Fruit fly (Drosophila melanogaster) whole organism, embryonic: Measurements from ENCODE around the gene CG45073.

ENCODE experiments used
- Abd-B ChIP-seq: fragments of 200-800 bp; sonication (Bioruptor generic); optimal IDR thresholded peaks from 2 replicates; lab custom pipeline; 2018; ENCODE audit warnings: missing biosample characterization, mild to moderate bottlenecking, missing genetic modification characterization, moderate library complexity
- CG10147 ChIP-seq: fragments of 200-800 bp; sonication (Bioruptor generic); optimal IDR thresholded peaks from 2 replicates; lab custom pipeline; 2019; ENCODE audit warnings: missing biosample characterization, mild to moderate bottlenecking, missing genetic modification characterization, moderate library complexity
- CG1024 ChIP-seq: fragments of 200-800 bp; sonication (Bioruptor generic); IDR thresholded peaks from 2 replicates; pipeline ENCODE4 v1.3.6; 2022; ENCODE audit warnings: missing biosample characterization, missing genetic modification characterization
- CG10274 ChIP-seq: fragments of 200-800 bp; sonication (Bioruptor generic); optimal IDR thresholded peaks from 3 replicates; lab custom pipeline; 2017; ENCODE audit warnings: missing biosample characterization, mild to moderate bottlenecking, missing genetic modification characterization
- CG11085 ChIP-seq: fragments of 200-800 bp; sonication (Bioruptor generic); IDR thresholded peaks from 2 replicates; pipeline ENCODE4 v1.3.6; 2022; ENCODE audit warnings: missing biosample characterization, missing genetic modification characterization
- CG11504 ChIP-seq: fragments of 200-800 bp; sonication (Bioruptor generic); optimal IDR thresholded peaks from 3 replicates; lab custom pipeline; 2019; ENCODE audit warnings: missing biosample characterization, mild to moderate bottlenecking, missing genetic modification characterization, moderate library complexity
- CG12744 ChIP-seq: fragments of 200-800 bp; sonication (Bioruptor generic); optimal IDR thresholded peaks from 2 replicates; lab custom pipeline; 2016; ENCODE audit warnings: missing biosample characterization, missing genetic modification characterization
- CG13424 ChIP-seq: fragments of 200-800 bp; sonication (Bioruptor generic); optimal IDR thresholded peaks from 2 replicates; lab custom pipeline; 2019; ENCODE audit warnings: missing biosample characterization, mild to moderate bottlenecking, missing genetic modification characterization, moderate library complexity
- CG1602 ChIP-seq: fragments of 200-800 bp; sonication (Bioruptor generic); optimal IDR thresholded peaks from 3 replicates; lab custom pipeline; 2016; ENCODE audit warnings: missing biosample characterization, missing genetic modification characterization
- CG16863 ChIP-seq: fragments of 200-800 bp; sonication (Bioruptor generic); optimal IDR thresholded peaks from 3 replicates; lab custom pipeline; 2016; ENCODE audit warnings: missing biosample characterization, missing genetic modification characterization
- CG17361 ChIP-seq: fragments of 200-800 bp; sonication (Bioruptor generic); IDR thresholded peaks from 3 replicates; pipeline ENCODE4 v1.3.6; 2022; ENCODE audit warnings: missing biosample characterization, missing genetic modification characterization
- CG18764 ChIP-seq: fragments of 200-800 bp; sonication (Bioruptor generic); optimal IDR thresholded peaks from 3 replicates; lab custom pipeline; 2016; ENCODE audit warnings: missing biosample characterization, missing genetic modification characterization
- CG2712 ChIP-seq: fragments of 200-800 bp; optimal IDR thresholded peaks from 3 replicates; lab custom pipeline; 2019; ENCODE audit warnings: missing biosample characterization, mild to moderate bottlenecking, missing genetic modification characterization, moderate library complexity
- CG34224 ChIP-seq: fragments of 200-800 bp; sonication (Bioruptor generic); IDR thresholded peaks from 3 replicates; pipeline ENCODE4 v1.3.6; 2022; ENCODE audit warnings: missing biosample characterization, missing genetic modification characterization; ENCODE audit not compliant: partially characterized antibody
- CG4282 ChIP-seq: fragments of 200-800 bp; sonication (Bioruptor generic); optimal IDR thresholded peaks from 2 replicates; lab custom pipeline; 2016; ENCODE audit warnings: missing biosample characterization, missing genetic modification characterization
- CG4404 ChIP-seq: fragments of 200-800 bp; sonication (Bioruptor generic); IDR thresholded peaks from 2 replicates; pipeline ENCODE4 v1.3.6; 2022; ENCODE audit warnings: missing biosample characterization, missing genetic modification characterization
- CG7357 ChIP-seq: fragments of 200-800 bp; sonication (Bioruptor generic); IDR thresholded peaks from 3 replicates; pipeline ENCODE4 v1.3.6; 2022; ENCODE audit warnings: missing biosample characterization, missing genetic modification characterization
- CG7372 ChIP-seq: fragments of 200-800 bp; sonication (Bioruptor generic); IDR thresholded peaks from 2 replicates; pipeline ENCODE4 v1.3.6; 2022; ENCODE audit warnings: missing biosample characterization, missing genetic modification characterization
- CG7928 ChIP-seq: fragments of 200-800 bp; sonication (Bioruptor generic); optimal IDR thresholded peaks from 2 replicates; lab custom pipeline; 2017; ENCODE audit warnings: missing biosample characterization, mild to moderate bottlenecking, missing genetic modification characterization
- CG8089 ChIP-seq: fragments of 200-800 bp; sonication (Bioruptor generic); optimal IDR thresholded peaks from 3 replicates; lab custom pipeline; 2016; ENCODE audit warnings: missing biosample characterization, missing genetic modification characterization
- CG9876 ChIP-seq: fragments of 200-800 bp; sonication (Bioruptor generic); optimal IDR thresholded peaks from 2 replicates; lab custom pipeline; 2016; ENCODE audit warnings: missing biosample characterization, missing genetic modification characterization
- CHES-1-like ChIP-seq: fragments of 200-800 bp; sonication (Bioruptor generic); optimal IDR thresholded peaks from 2 replicates; lab custom pipeline; 2016; ENCODE audit warnings: missing biosample characterization, missing genetic modification characterization
- D19A ChIP-seq: fragments of 200-800 bp; optimal IDR thresholded peaks from 3 replicates; lab custom pipeline; 2019; ENCODE audit warnings: missing biosample characterization, mild to moderate bottlenecking, missing genetic modification characterization, moderate library complexity
- HmgZ ChIP-seq: fragments of 200-800 bp; sonication (Bioruptor generic); optimal IDR thresholded peaks from 2 replicates; lab custom pipeline; 2018; ENCODE audit warnings: missing biosample characterization, mild to moderate bottlenecking, missing genetic modification characterization
- Hmr ChIP-seq: fragments of 200-800 bp; sonication (Bioruptor generic); optimal IDR thresholded peaks from 3 replicates; lab custom pipeline; 2017; ENCODE audit warnings: mild to moderate bottlenecking, missing biosample characterization, missing genetic modification reagents, missing genetic modification characterization
- Lhr ChIP-seq: fragments of 200-800 bp; sonication (Bioruptor generic); optimal IDR thresholded peaks from 3 replicates; lab custom pipeline; 2017; ENCODE audit warnings: mild to moderate bottlenecking, missing biosample characterization, missing genetic modification reagents, missing genetic modification characterization
- MBD-R2 ChIP-seq: fragments of 200-800 bp; sonication (Bioruptor generic); IDR thresholded peaks from 2 replicates; pipeline ENCODE4 v1.3.6; 2022; ENCODE audit warnings: missing biosample characterization, missing genetic modification characterization
- MESR4 ChIP-seq: fragments of 200-800 bp; sonication (Bioruptor generic); optimal IDR thresholded peaks from 2 replicates; lab custom pipeline; 2018; ENCODE audit warnings: missing biosample characterization, mild to moderate bottlenecking, missing genetic modification characterization, moderate library complexity
- Oaz ChIP-seq: fragments of 200-800 bp; sonication (Bioruptor generic); IDR thresholded peaks from 2 replicates; pipeline ENCODE4 v1.3.6; 2022; ENCODE audit warnings: missing biosample characterization, missing genetic modification characterization
- Opbp ChIP-seq: fragments of 200-800 bp; sonication (Bioruptor generic); IDR thresholded peaks from 3 replicates; pipeline ENCODE4 v1.3.6; 2022; ENCODE audit warnings: missing biosample characterization, missing genetic modification characterization; ENCODE audit not compliant: partially characterized antibody
- PHDP ChIP-seq: fragments of 200-800 bp; sonication (Bioruptor generic); optimal IDR thresholded peaks from 3 replicates; lab custom pipeline; 2018; ENCODE audit warnings: missing biosample characterization, mild to moderate bottlenecking, missing genetic modification characterization, moderate library complexity
- Ravus ChIP-seq: fragments of 200-800 bp; sonication (Bioruptor generic); IDR thresholded peaks from 2 replicates; pipeline ENCODE4 v1.3.6; 2022; ENCODE audit warnings: missing biosample characterization, missing genetic modification characterization
- Scr ChIP-seq: fragments of 200-800 bp; sonication (Bioruptor generic); IDR thresholded peaks from 2 replicates; pipeline ENCODE4 v1.3.6; 2022; ENCODE audit warnings: missing biosample characterization, missing genetic modification characterization; ENCODE audit not compliant: partially characterized antibody
- az2 ChIP-seq: fragments of 200-800 bp; sonication (Bioruptor generic); optimal IDR thresholded peaks from 3 replicates; lab custom pipeline; 2016; ENCODE audit warnings: missing biosample characterization, missing genetic modification characterization
- cad ChIP-seq: fragments of >200 bp; optimal IDR thresholded peaks from 2 replicates; lab custom pipeline; 2017; ENCODE audit warnings: missing biosample characterization, missing genetic modification characterization
- dimm ChIP-seq: fragments of 200-800 bp; sonication (Bioruptor generic); IDR thresholded peaks from 2 replicates; pipeline ENCODE4 v1.3.6; 2022; ENCODE audit warnings: missing biosample characterization, missing genetic modification characterization
- dm ChIP-seq: fragments of 200-800 bp; sonication (Bioruptor generic); optimal IDR thresholded peaks from 3 replicates; lab custom pipeline; 2016; ENCODE audit warnings: missing biosample characterization, missing genetic modification characterization
- dysf ChIP-seq: fragments of 200-800 bp; sonication (Bioruptor generic); IDR thresholded peaks from 3 replicates; pipeline ENCODE4 v1.3.6; 2022; ENCODE audit warnings: missing biosample characterization, missing genetic modification characterization
- eyg ChIP-seq: fragments of 200-800 bp; sonication (Bioruptor generic); optimal IDR thresholded peaks from 3 replicates; lab custom pipeline; 2016; ENCODE audit warnings: missing biosample characterization, missing genetic modification characterization
- gsb ChIP-seq: fragments of 200-800 bp; sonication (Bioruptor generic); IDR thresholded peaks from 2 replicates; pipeline ENCODE4 v1.3.6; 2022; ENCODE audit warnings: missing biosample characterization, missing genetic modification characterization
- hkb ChIP-seq, 2 experiments: fragments of 200-800 bp in 1 of 2; fragments of >200 bp in 1 of 2; sonication (Bioruptor generic) in 1 of 2; IDR thresholded peaks in 1 of 2; optimal IDR thresholded peaks in 1 of 2; 2 replicates each; pipeline versions ENCODE4 v1.3.6 to Lab custom; 2017 to 2022; ENCODE audit warnings: missing biosample characterization in 1 of 2, missing genetic modification characterization in 1 of 2
- ind ChIP-seq: fragments of 200-800 bp; sonication (Bioruptor generic); optimal IDR thresholded peaks from 3 replicates; lab custom pipeline; 2016; ENCODE audit warnings: missing biosample characterization, missing genetic modification characterization
- jing ChIP-seq: fragments of 200-800 bp; sonication (Bioruptor generic); optimal IDR thresholded peaks from 2 replicates; lab custom pipeline; 2018; ENCODE audit warnings: missing biosample characterization, mild to moderate bottlenecking, missing genetic modification characterization
- kni ChIP-seq: fragments of 200-800 bp; sonication (Bioruptor generic); optimal IDR thresholded peaks from 3 replicates; lab custom pipeline; 2017; ENCODE audit warnings: mild to moderate bottlenecking, missing biosample characterization, missing genetic modification reagents, missing genetic modification characterization
- knrl ChIP-seq: fragments of 200-800 bp; sonication (Bioruptor generic); IDR thresholded peaks from 3 replicates; pipeline ENCODE4 v1.3.6; 2022; ENCODE audit warnings: missing biosample characterization, missing genetic modification characterization; ENCODE audit not compliant: partially characterized antibody
- rib ChIP-seq: fragments of 200-800 bp; sonication (Bioruptor generic); IDR thresholded peaks from 2 replicates; pipeline ENCODE4 v1.3.6; 2022; ENCODE audit warnings: missing biosample characterization, missing genetic modification characterization
- sc ChIP-seq, 3 experiments: fragments of >200 bp in 2 of 3; fragments of 200-800 bp in 1 of 3; sonication (Bioruptor generic) in 1 of 3; optimal IDR thresholded peaks; 2 replicates in 2 of 3; 3 replicates in 1 of 3; lab custom pipeline; 2017; ENCODE audit warnings: mild to moderate bottlenecking in 1 of 3, missing biosample characterization in 1 of 3, missing genetic modification characterization in 1 of 3, missing genetic modification reagents in 1 of 3
- ttk ChIP-seq: fragments of 200-800 bp; sonication (Bioruptor generic); IDR thresholded peaks from 2 replicates; pipeline ENCODE4 v2.1.2; 2022; ENCODE audit warnings: missing biosample characterization, missing genetic modification characterization
- unc-4 ChIP-seq: fragments of 200-800 bp; sonication (Bioruptor generic); IDR thresholded peaks from 2 replicates; pipeline ENCODE4 v1.3.6; 2022; ENCODE audit warnings: missing biosample characterization, missing genetic modification characterization; ENCODE audit not compliant: partially characterized antibody
- vnd ChIP-seq: fragments of 200-800 bp; sonication (Bioruptor generic); IDR thresholded peaks from 3 replicates; pipeline ENCODE4 v1.3.6; 2022; ENCODE audit warnings: missing biosample characterization, missing genetic modification characterization; ENCODE audit not compliant: partially characterized antibody

CG45073 gene

dm6 chr3R:30092700-30093044, 31.9 kb downstream of the CG45073 start (continued):
- TF ChIP-seq PHDP (tag; lab: Kevin White, UChicago) (peak; percentile 88), CG13424 (peak; percentile 83), hkb (optimal IDR thresholded peaks at IDR 0.05; lab: Kevin White, UChicago) (no peak), hkb (GFP tag; IDR thresholded peaks at IDR 0.05; lab: Robert Waterston, UW) (peak; percentile 92), CG2712 (tag; lab: Kevin White, UChicago) (peak; percentile 86), CG34224 (GFP tag; lab: Robert Waterston, UW) (no peak), CG11504 (tag; lab: Kevin White, UChicago) (peak; percentile 86), CG1024 (peak; percentile 77), CG8089 (peak; percentile 66), HmgZ (tag; lab: Kevin White, UChicago) (peak; percentile 79), dysf (GFP tag; lab: Robert Waterston, UW) (peak; percentile 91), CG10147 (GFP tag; lab: Kevin White, UChicago) (peak; percentile 73), CG18764 (GFP tag; lab: Kevin White, UChicago) (peak; percentile 65), MESR4 (GFP tag; lab: Kevin White, UChicago) (peak; percentile 14), sc (optimal IDR thresholded peaks at IDR 0.05; lab: Kevin White, UChicago) (no peak), sc (GFP tag; optimal IDR thresholded peaks at IDR 0.05; lab: Kevin White, UChicago) (peak; percentile 43), CHES-1-like (GFP tag; lab: Kevin White, UChicago) (peak; percentile 89), CG16863 (GFP tag; lab: Kevin White, UChicago) (peak; percentile 79), CG9876 (GFP tag; lab: Kevin White, UChicago) (peak; percentile 68), CG1602 (peak; percentile 73), ind (GFP tag; lab: Kevin White, UChicago) (peak; percentile 87), CG4404 (GFP tag; lab: Robert Waterston, UW) (peak; percentile 63), CG7928 (GFP tag; lab: Kevin White, UChicago) (peak; percentile 54), jing (GFP tag; lab: Kevin White, UChicago) (peak; percentile 68), Lhr (GFP tag; lab: Kevin White, UChicago) (peak; percentile 18), Ravus (GFP tag; lab: Robert Waterston, UW) (peak; percentile 64), eyg (GFP tag; lab: Kevin White, UChicago) (peak; percentile 84), knrl (GFP tag; lab: Robert Waterston, UW) (no peak), ttk (peak; percentile 86), Opbp (GFP tag; lab: Robert Waterston, UW) (no peak), CG7357 (GFP tag; lab: Robert Waterston, UW) (peak; percentile 78), kni (GFP tag; lab: Kevin White, UChicago) (peak; percentile 36), D19A (tag; lab: Kevin White, UChicago) (peak; percentile 72), Abd-B (GFP tag; lab: Kevin White, UChicago) (peak; percentile 72), Oaz (GFP tag; lab: Robert Waterston, UW) (peak; percentile 73), rib (peak; percentile 58), CG12744 (GFP tag; lab: Kevin White, UChicago) (peak; percentile 84), CG10274 (GFP tag; lab: Kevin White, UChicago) (peak; percentile 63), unc-4 (GFP tag; lab: Robert Waterston, UW) (no peak), cad (GFP tag; lab: Kevin White, UChicago) (no peak), dm (GFP tag; lab: Kevin White, UChicago) (peak; percentile 79), Scr (GFP tag; lab: Robert Waterston, UW) (no peak), MBD-R2 (GFP tag; lab: Robert Waterston, UW) (peak; percentile 59; the same call in 1 of the 2 replicates), gsb (GFP tag; lab: Robert Waterston, UW) (peak; percentile 80), Hmr (GFP tag; lab: Kevin White, UChicago) (peak; percentile 89), CG17361 (peak; percentile 82), vnd (GFP tag; lab: Robert Waterston, UW) (no peak), dimm (GFP tag; lab: Robert Waterston, UW) (peak; percentile 59), CG7372 (peak; percentile 79), az2 (peak; percentile 82), CG4282 (GFP tag; lab: Kevin White, UChicago) (peak; percentile 67), CG11085 (GFP tag; lab: Robert Waterston, UW) (peak; percentile 83)
